Worm (Caenorhabditis elegans): ENCODE results near the gene T09F3.5.

DNA sequence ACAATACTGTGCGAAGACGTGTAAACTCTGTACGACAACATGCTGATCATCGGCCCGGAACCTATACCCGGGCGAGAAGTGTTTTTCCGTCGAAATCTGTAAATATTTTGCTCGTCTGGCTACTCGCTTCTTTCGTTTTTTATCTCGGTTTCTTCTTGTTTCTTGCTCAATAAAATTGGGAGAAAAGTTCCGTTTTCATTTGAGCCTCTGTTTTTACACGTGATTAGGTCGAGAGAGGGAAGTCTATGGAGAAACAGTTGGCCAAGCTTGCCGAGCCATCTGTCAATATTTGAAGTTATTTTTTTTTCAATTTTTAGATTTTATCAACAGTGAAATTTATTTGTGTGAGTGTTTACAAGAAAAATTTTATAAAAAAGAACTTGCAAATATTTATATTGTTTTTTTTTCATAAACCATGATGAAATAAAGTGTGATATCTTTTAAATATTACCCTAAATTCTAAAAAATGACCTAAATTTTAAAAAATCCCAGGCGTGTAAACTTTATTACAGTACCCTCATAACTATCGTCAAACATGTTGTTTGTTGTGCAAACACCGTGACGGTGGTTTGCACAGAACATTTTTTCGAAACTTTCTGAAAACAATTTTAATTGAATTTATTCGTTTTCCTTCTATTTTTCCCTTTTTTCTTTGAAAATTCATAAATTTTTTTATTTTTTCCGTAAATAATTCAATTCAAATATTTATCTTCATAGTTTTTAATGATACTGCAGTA is 48.5 kb downstream of the T09F3.5 start:
- TF ChIP-seq flt-1 (GFP tag; IDR thresholded peaks at IDR 0.05) (no peak), klf-2 (GFP tag; conservative IDR thresholded peaks at IDR 0.05) (no peak), T22C8.4 (GFP tag; IDR thresholded peaks at IDR 0.05) (no peak), ztf-23 (GFP tag; IDR thresholded peaks at IDR 0.05) (no peak)

Measured in whole organism, midembryonic.